Worm (Caenorhabditis elegans) whole organism, L1 larva: ENCODE measurements around the gene str-204.

Experiments
- aly-2 ChIP-seq: fragments of 150-350 bp; optimal IDR thresholded peaks from 2 replicates; lab custom pipeline; 2014; ENCODE audit warnings: missing biosample characterization, missing genetic modification characterization
- ama-1 ChIP-seq: fragments of 150-350 bp; optimal IDR thresholded peaks from 2 replicates; lab custom pipeline; 2014
- ces-1 ChIP-seq: fragments of 150-350 bp; optimal IDR thresholded peaks from 2 replicates; lab custom pipeline; 2014; ENCODE audit warnings: missing biosample characterization, missing genetic modification reagents, missing genetic modification characterization
- egl-27 ChIP-seq, 2 experiments: fragments of 150-350 bp in 1 of 2; sonication (generic microtip); optimal IDR thresholded peaks; 3 replicates each; lab custom pipeline; 2017 to 2018; ENCODE audit warnings: missing biosample characterization in 2 of 2, missing genetic modification characterization in 2 of 2, missing genetic modification reagents in 2 of 2
- elt-2 ChIP-seq: sonication (generic microtip); optimal IDR thresholded peaks from 2 replicates; lab custom pipeline; 2016; ENCODE audit warnings: missing genetic modification characterization, mild to moderate bottlenecking, inconsistent platforms, missing compliant biosample characterization, missing genetic modification reagents
- lin-13 ChIP-seq: fragments of 150-350 bp; optimal IDR thresholded peaks from 2 replicates; lab custom pipeline; 2014; ENCODE audit warnings: missing biosample characterization, missing genetic modification reagents, missing genetic modification characterization
- skn-1 ChIP-seq: fragments of 150-350 bp; optimal IDR thresholded peaks from 2 replicates; lab custom pipeline; 2014; ENCODE audit warnings: missing biosample characterization, missing genetic modification characterization
- snpc-4 ChIP-seq: fragments of 150-350 bp; optimal IDR thresholded peaks from 2 replicates; lab custom pipeline; 2014; ENCODE audit warnings: missing biosample characterization, missing genetic modification characterization
- sox-4 ChIP-seq: sonication (generic microtip); optimal IDR thresholded peaks from 2 replicates; lab custom pipeline; 2016; ENCODE audit warnings: missing genetic modification characterization, missing compliant biosample characterization
- unc-130 ChIP-seq: fragments of 150-350 bp; optimal IDR thresholded peaks from 2 replicates; lab custom pipeline; 2017; ENCODE audit warnings: missing biosample characterization, missing genetic modification characterization, inconsistent platforms
- vab-15 ChIP-seq: sonication (generic microtip); optimal IDR thresholded peaks from 2 replicates; lab custom pipeline; 2017; ENCODE audit warnings: missing genotype, mild to moderate bottlenecking, missing genetic modification characterization, missing compliant biosample characterization

DNA sequence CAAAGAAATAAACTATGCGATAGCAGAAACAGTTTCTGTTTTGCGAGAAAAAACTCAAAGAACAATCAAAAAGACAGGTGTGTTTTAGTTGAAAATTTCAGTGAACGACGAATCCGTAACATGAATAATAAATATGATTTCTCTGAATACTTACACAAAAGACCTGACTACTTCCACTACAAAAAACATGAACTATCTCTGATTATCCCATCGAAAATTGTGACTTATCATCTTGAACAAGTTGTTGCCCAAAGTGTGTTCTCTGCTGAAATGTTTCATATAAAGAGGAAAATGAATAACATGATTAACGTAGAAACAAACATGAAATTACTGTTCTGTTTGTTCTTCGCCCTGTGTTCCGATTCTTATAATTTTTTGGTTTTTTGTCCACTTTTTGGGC is 7.2 kb downstream of the str-204 start, which contains the start of gene ugt-36:
- TF ChIP-seq vab-15, result no peak
- TF ChIP-seq ces-1, result no peak
- no peak for TF ChIP-seq aly-2 (tag; lab: Kevin White, UChicago)
- TF ChIP-seq egl-27 (tag; optimal IDR thresholded peaks at IDR 0.05; lab: Kevin White, UChicago), result no peak
- TF ChIP-seq elt-2 (tag; lab: Kevin White, UChicago), result no peak
- no peak for TF ChIP-seq snpc-4 (tag; lab: Kevin White, UChicago)
- no peak for TF ChIP-seq skn-1 (tag; lab: Kevin White, UChicago)
- no peak for TF ChIP-seq sox-4 (tag; lab: Kevin White, UChicago)
- no peak for TF ChIP-seq lin-13 (GFP tag; lab: Kevin White, UChicago)
- no peak for TF ChIP-seq ama-1
- no peak for TF ChIP-seq unc-130 (tag; lab: Kevin White, UChicago)
